Worm (Caenorhabditis elegans): ENCODE results near the gene vha-1.
A peak's percentile ranks its signal among the peaks of the same experiment; 100 is the strongest.

Gene vha-1

ce11 chrIII:9780665-9781304 lies at the start of gene vha-1:
vha-1 (plus strand) TSS chrIII:9781254.
- TF ChIP-seq cog-1 (tag; optimal IDR thresholded peaks at IDR 0.05) (peak; percentile 53), ztf-23 (GFP tag; IDR thresholded peaks at IDR 0.05) (0 out of 2 replicates have a peak, but pooled peaks have one; percentile 53), flt-1 (GFP tag; IDR thresholded peaks at IDR 0.05) (no peak; the same call in 1 of the 2 replicates), ref-1 (GFP tag; conservative IDR thresholded peaks at IDR 0.05) (no peak), ztf-29 (GFP tag; IDR thresholded peaks at IDR 0.05) (no peak)

ce11 chrIII:9731313-9731912 lies 49.6 kb upstream of the vha-1 start:
- TF ChIP-seq tab-1 (GFP tag; IDR thresholded peaks at IDR 0.05) (no peak), cog-1 (tag; optimal IDR thresholded peaks at IDR 0.05) (no peak), ztf-23 (GFP tag; IDR thresholded peaks at IDR 0.05) (no peak), klf-2 (GFP tag; conservative IDR thresholded peaks at IDR 0.05) (no peak), ztf-29 (GFP tag; IDR thresholded peaks at IDR 0.05) (no peak), ref-1 (GFP tag; conservative IDR thresholded peaks at IDR 0.05) (no peak), T22C8.4 (GFP tag; IDR thresholded peaks at IDR 0.05) (no peak), med-1 (GFP tag; optimal IDR thresholded peaks at IDR 0.05; ENCODE audit: insufficient read depth) (no peak), flt-1 (GFP tag; IDR thresholded peaks at IDR 0.05) (no peak)

- TF ChIP-seq flt-1 (GFP tag; IDR thresholded peaks at IDR 0.05): no peak
Measured at ce11 chrIII:9733333-9733732, 47.7 kb upstream of the vha-1 start.

ce11 chrIII:9734030-9734429 lies 47.0 kb upstream of the vha-1 start:
- TF ChIP-seq flt-1 (GFP tag; IDR thresholded peaks at IDR 0.05) (no peak), tab-1 (GFP tag; IDR thresholded peaks at IDR 0.05) (no peak), ztf-29 (GFP tag; IDR thresholded peaks at IDR 0.05) (no peak), ztf-23 (GFP tag; IDR thresholded peaks at IDR 0.05) (no peak), cog-1 (tag; optimal IDR thresholded peaks at IDR 0.05) (no peak), med-1 (GFP tag; optimal IDR thresholded peaks at IDR 0.05; ENCODE audit: insufficient read depth) (no peak), klf-2 (GFP tag; conservative IDR thresholded peaks at IDR 0.05) (no peak), T22C8.4 (GFP tag; IDR thresholded peaks at IDR 0.05) (no peak), ref-1 (GFP tag; conservative IDR thresholded peaks at IDR 0.05) (no peak)

- TF ChIP-seq flt-1 (GFP tag; IDR thresholded peaks at IDR 0.05): no peak
- no peak for TF ChIP-seq klf-2 (GFP tag; conservative IDR thresholded peaks at IDR 0.05)
- TF ChIP-seq ztf-29 (GFP tag; IDR thresholded peaks at IDR 0.05): no peak
- no peak for TF ChIP-seq ztf-23 (GFP tag; IDR thresholded peaks at IDR 0.05)
- no peak for TF ChIP-seq tab-1 (GFP tag; IDR thresholded peaks at IDR 0.05)
- no peak for TF ChIP-seq cog-1 (tag; optimal IDR thresholded peaks at IDR 0.05)
- no peak for TF ChIP-seq T22C8.4 (GFP tag; IDR thresholded peaks at IDR 0.05)
- no peak for TF ChIP-seq ref-1 (GFP tag; conservative IDR thresholded peaks at IDR 0.05)
- TF ChIP-seq med-1 (GFP tag; optimal IDR thresholded peaks at IDR 0.05; ENCODE audit: insufficient read depth): no peak
Measured at ce11 chrIII:9735857-9736256, 45.2 kb upstream of the vha-1 start, which contains the start of gene dao-6. dao-6 (minus strand) TSS chrIII:9736201.

- TF ChIP-seq klf-2 (GFP tag; conservative IDR thresholded peaks at IDR 0.05) (no peak), cog-1 (tag; optimal IDR thresholded peaks at IDR 0.05) (no peak), T22C8.4 (GFP tag; IDR thresholded peaks at IDR 0.05) (no peak), ref-1 (GFP tag; conservative IDR thresholded peaks at IDR 0.05) (no peak), ztf-23 (GFP tag; IDR thresholded peaks at IDR 0.05) (no peak), flt-1 (GFP tag; IDR thresholded peaks at IDR 0.05) (no peak), ztf-29 (GFP tag; IDR thresholded peaks at IDR 0.05) (no peak), tab-1 (GFP tag; IDR thresholded peaks at IDR 0.05) (no peak), med-1 (GFP tag; optimal IDR thresholded peaks at IDR 0.05; ENCODE audit: insufficient read depth) (no peak)
Measured at ce11 chrIII:9738954-9739353, 42.1 kb upstream of the vha-1 start, which contains the start of gene hlh-4. hlh-4 (minus strand) TSS chrIII:9739054.

- TF ChIP-seq ztf-23 (GFP tag; IDR thresholded peaks at IDR 0.05) (no peak), med-1 (GFP tag; optimal IDR thresholded peaks at IDR 0.05; ENCODE audit: insufficient read depth) (no peak), klf-2 (GFP tag; conservative IDR thresholded peaks at IDR 0.05) (no peak), flt-1 (GFP tag; IDR thresholded peaks at IDR 0.05) (no peak), cog-1 (tag; optimal IDR thresholded peaks at IDR 0.05) (no peak), ref-1 (GFP tag; conservative IDR thresholded peaks at IDR 0.05) (no peak), T22C8.4 (GFP tag; IDR thresholded peaks at IDR 0.05) (no peak), tab-1 (GFP tag; IDR thresholded peaks at IDR 0.05) (no peak), ztf-29 (GFP tag; IDR thresholded peaks at IDR 0.05) (no peak)
Measured at ce11 chrIII:9740663-9741062, 40.4 kb upstream of the vha-1 start.

ce11 chrIII:9741985-9742384 lies 39.1 kb upstream of the vha-1 start:
- TF ChIP-seq ztf-29 (GFP tag; IDR thresholded peaks at IDR 0.05) (0 out of 2 replicates have a peak, but pooled peaks have one; percentile 38), klf-2 (GFP tag; conservative IDR thresholded peaks at IDR 0.05) (no peak)

- no peak for TF ChIP-seq flt-1 (GFP tag; IDR thresholded peaks at IDR 0.05)
- TF ChIP-seq klf-2 (GFP tag; conservative IDR thresholded peaks at IDR 0.05): no peak
- TF ChIP-seq cog-1 (tag; optimal IDR thresholded peaks at IDR 0.05): no peak
- no peak for TF ChIP-seq ztf-23 (GFP tag; IDR thresholded peaks at IDR 0.05)
Measured at ce11 chrIII:9743239-9743638, 37.8 kb upstream of the vha-1 start, which contains the start of gene T05G5.1. T05G5.1 (minus strand) TSS chrIII:9743339.

- TF ChIP-seq tab-1 (GFP tag; IDR thresholded peaks at IDR 0.05) (no peak), T22C8.4 (GFP tag; IDR thresholded peaks at IDR 0.05) (no peak), ztf-29 (GFP tag; IDR thresholded peaks at IDR 0.05) (no peak), flt-1 (GFP tag; IDR thresholded peaks at IDR 0.05) (no peak), klf-2 (GFP tag; conservative IDR thresholded peaks at IDR 0.05) (no peak), ref-1 (GFP tag; conservative IDR thresholded peaks at IDR 0.05) (no peak; the same call in 1 of the 2 replicates), ztf-23 (GFP tag; IDR thresholded peaks at IDR 0.05) (no peak), med-1 (GFP tag; optimal IDR thresholded peaks at IDR 0.05; ENCODE audit: insufficient read depth) (no peak), cog-1 (tag; optimal IDR thresholded peaks at IDR 0.05) (no peak)
Measured at ce11 chrIII:9744525-9744924, 36.5 kb upstream of the vha-1 start.
